Fruit fly (Drosophila melanogaster) whole organism, embryonic: Measurements from ENCODE around the gene CG42525.

ENCODE experiments used
- Ada2b ChIP-seq: fragments of 200-800 bp; sonication (Bioruptor generic); IDR thresholded peaks from 2 replicates; pipeline ENCODE4 v1.3.6; 2022; ENCODE audit warnings: missing biosample characterization, missing genetic modification characterization
- Asciz ChIP-seq: fragments of 200-800 bp; sonication (Bioruptor generic); optimal IDR thresholded peaks from 2 replicates; lab custom pipeline; 2017; ENCODE audit warnings: missing biosample characterization, mild to moderate bottlenecking, missing genetic modification characterization, missing genetic modification reagents
- Blimp-1 ChIP-seq: fragments of 200-800 bp; sonication (Bioruptor generic); optimal IDR thresholded peaks from 3 replicates; lab custom pipeline; 2018; ENCODE audit warnings: missing biosample characterization, missing genetic modification characterization, mild to moderate bottlenecking, moderate library complexity, missing genetic modification reagents
- CG11398 ChIP-seq: fragments of 200-800 bp; sonication (Bioruptor generic); optimal IDR thresholded peaks from 2 replicates; lab custom pipeline; 2016; ENCODE audit warnings: missing biosample characterization, missing genetic modification characterization
- CG12219 ChIP-seq: fragments of 200-800 bp; sonication (Bioruptor generic); optimal IDR thresholded peaks from 3 replicates; lab custom pipeline; 2018; ENCODE audit warnings: missing biosample characterization, mild to moderate bottlenecking, missing genetic modification characterization
- CG14014 ChIP-seq: fragments of 200-800 bp; sonication (Bioruptor generic); IDR thresholded peaks from 2 replicates; pipeline ENCODE4 v1.3.6; 2022; ENCODE audit warnings: missing biosample characterization, missing genetic modification characterization
- CG17186 ChIP-seq: fragments of 200-800 bp; sonication (Bioruptor generic); optimal IDR thresholded peaks from 3 replicates; lab custom pipeline; 2017; ENCODE audit warnings: missing biosample characterization, missing genetic modification reagents, missing genetic modification characterization
- CG18619 ChIP-seq: fragments of 200-800 bp; sonication (Bioruptor generic); optimal IDR thresholded peaks from 3 replicates; lab custom pipeline; 2017; ENCODE audit warnings: missing biosample characterization, mild to moderate bottlenecking, missing genetic modification characterization
- CG2199 ChIP-seq: fragments of 200-800 bp; sonication (Bioruptor generic); IDR thresholded peaks from 3 replicates; pipeline ENCODE4 v1.3.6; 2022; ENCODE audit warnings: missing biosample characterization, missing genetic modification characterization
- CG3163 ChIP-seq: fragments of 200-800 bp; sonication (Bioruptor generic); optimal IDR thresholded peaks from 3 replicates; lab custom pipeline; 2016; ENCODE audit warnings: missing biosample characterization, missing genetic modification characterization
- CG3726 ChIP-seq: fragments of 200-800 bp; sonication (Bioruptor generic); IDR thresholded peaks from 3 replicates; pipeline ENCODE4, ENCODE4 v1.3.6; 2022; ENCODE audit warnings: missing biosample characterization, missing genetic modification characterization
- CG6813 ChIP-seq: fragments of 200-800 bp; sonication (Bioruptor generic); optimal IDR thresholded peaks from 2 replicates; lab custom pipeline; 2017; ENCODE audit warnings: missing biosample characterization, missing genetic modification characterization, mild to moderate bottlenecking, moderate library complexity, missing genetic modification reagents
- CG8765 ChIP-seq: fragments of 200-800 bp; sonication (Bioruptor generic); IDR thresholded peaks from 2 replicates; pipeline ENCODE4 v1.3.6; 2022; ENCODE audit warnings: missing biosample characterization, missing genetic modification characterization
- CG9727 ChIP-seq: fragments of 200-800 bp; sonication (Bioruptor generic); optimal IDR thresholded peaks from 3 replicates; lab custom pipeline; 2017; ENCODE audit warnings: missing biosample characterization, mild to moderate bottlenecking, missing genetic modification characterization
- Dad ChIP-seq: fragments of 200-800 bp; sonication (Bioruptor generic); optimal IDR thresholded peaks from 3 replicates; lab custom pipeline; 2016; ENCODE audit warnings: missing biosample characterization, missing genetic modification characterization
- Dip2 ChIP-seq: fragments of 200-800 bp; sonication (Bioruptor generic); IDR thresholded peaks from 2 replicates; pipeline ENCODE4 v1.3.6; 2022; ENCODE audit warnings: missing biosample characterization, missing genetic modification characterization
- Dp ChIP-seq: fragments of 200-800 bp; sonication (Bioruptor generic); optimal IDR thresholded peaks from 2 replicates; lab custom pipeline; 2018; ENCODE audit warnings: missing biosample characterization, mild to moderate bottlenecking, missing genetic modification characterization, moderate library complexity
- H15 ChIP-seq: fragments of 200-800 bp; sonication (Bioruptor generic); IDR thresholded peaks from 3 replicates; pipeline ENCODE4 v1.3.6; 2022; ENCODE audit warnings: missing biosample characterization, missing genetic modification characterization
- HLH4C ChIP-seq: fragments of 200-800 bp; sonication (Bioruptor generic); IDR thresholded peaks from 3 replicates; pipeline ENCODE4 v1.3.6; 2022; ENCODE audit warnings: missing biosample characterization, missing genetic modification characterization; ENCODE audit not compliant: partially characterized antibody
- HLHmδ ChIP-seq: fragments of 200-800 bp; sonication (Bioruptor generic); optimal IDR thresholded peaks from 2 replicates; lab custom pipeline; 2018; ENCODE audit warnings: missing biosample characterization, mild to moderate bottlenecking, missing genetic modification characterization, moderate library complexity
- Hand ChIP-seq: fragments of 200-800 bp; sonication (Bioruptor generic); optimal IDR thresholded peaks from 2 replicates; lab custom pipeline; 2017; ENCODE audit warnings: mild to moderate bottlenecking, missing biosample characterization, missing genetic modification reagents, missing genetic modification characterization
- MBD-R2 ChIP-seq: fragments of 200-800 bp; sonication (Bioruptor generic); IDR thresholded peaks from 2 replicates; pipeline ENCODE4 v1.3.6; 2022; ENCODE audit warnings: missing biosample characterization, missing genetic modification characterization
- MTF-1 ChIP-seq: fragments of 200-800 bp; sonication (Bioruptor generic); optimal IDR thresholded peaks from 2 replicates; lab custom pipeline; 2018; ENCODE audit warnings: missing biosample characterization, mild to moderate bottlenecking, missing genetic modification characterization, borderline replicate concordance
- Nf-YB ChIP-seq: fragments of 200-800 bp; sonication (Bioruptor generic); optimal IDR thresholded peaks from 3 replicates; lab custom pipeline; 2019; ENCODE audit warnings: missing biosample characterization, mild to moderate bottlenecking, missing genetic modification characterization, moderate library complexity
- PHDP ChIP-seq: fragments of 200-800 bp; sonication (Bioruptor generic); optimal IDR thresholded peaks from 3 replicates; lab custom pipeline; 2018; ENCODE audit warnings: missing biosample characterization, mild to moderate bottlenecking, missing genetic modification characterization, moderate library complexity
- Side ChIP-seq: fragments of 200-800 bp; sonication (Bioruptor generic); optimal IDR thresholded peaks from 2 replicates; lab custom pipeline; 2016; ENCODE audit warnings: missing biosample characterization, missing genetic modification characterization
- Sin3A ChIP-seq: fragments of >200 bp; optimal IDR thresholded peaks from 2 replicates; lab custom pipeline; 2018
- Six4 ChIP-seq: fragments of 200-800 bp; sonication (Bioruptor generic); optimal IDR thresholded peaks from 2 replicates; lab custom pipeline; 2016; ENCODE audit warnings: missing biosample characterization, missing genetic modification characterization
- Sry-β ChIP-seq: fragments of 200-800 bp; sonication (Bioruptor generic); optimal IDR thresholded peaks from 2 replicates; lab custom pipeline; 2018; ENCODE audit warnings: missing biosample characterization, mild to moderate bottlenecking, missing genetic modification characterization, moderate library complexity
- Stat92E ChIP-seq, 3 experiments: fragments of >200 bp in 2 of 3; fragments of 200-800 bp in 1 of 3; sonication (Bioruptor generic) in 1 of 3; optimal IDR thresholded peaks; 2 replicates each; lab custom pipeline; 2017 to 2019; ENCODE audit warnings: missing biosample characterization in 3 of 3, missing genetic modification characterization in 3 of 3, mild to moderate bottlenecking in 1 of 3, moderate library complexity in 1 of 3
- Taf1 ChIP-seq: fragments of 200-800 bp; sonication (Bioruptor generic); IDR thresholded peaks from 2 replicates; pipeline ENCODE4 v1.3.6; 2022; ENCODE audit warnings: missing biosample characterization, missing genetic modification characterization
- Trl ChIP-seq, 3 experiments: fragments of >200 bp in 2 of 3; fragments of 200-800 bp in 1 of 3; sonication (Bioruptor generic) in 1 of 3; optimal IDR thresholded peaks; 2 replicates in 1 of 3; 3 replicates in 2 of 3; lab custom pipeline; 2016 to 2017; ENCODE audit warnings: missing biosample characterization in 1 of 3, missing genetic modification characterization in 1 of 3
- Xrp1 ChIP-seq: fragments of 200-800 bp; sonication (Bioruptor generic); IDR thresholded peaks from 2 replicates; pipeline ENCODE4 v1.3.6; 2022; ENCODE audit warnings: missing biosample characterization, missing genetic modification characterization
- ara ChIP-seq: fragments of 200-800 bp; sonication (Bioruptor generic); IDR thresholded peaks from 2 replicates; pipeline ENCODE4 v1.3.6; 2022; ENCODE audit warnings: missing biosample characterization, missing genetic modification characterization
- bab2 ChIP-seq: fragments of 200-800 bp; sonication (Bioruptor generic); optimal IDR thresholded peaks from 2 replicates; lab custom pipeline; 2016; ENCODE audit warnings: missing biosample characterization, missing genetic modification characterization
- caup ChIP-seq: fragments of 200-800 bp; sonication (Bioruptor generic); optimal IDR thresholded peaks from 3 replicates; lab custom pipeline; 2017; ENCODE audit warnings: missing biosample characterization, mild to moderate bottlenecking, missing genetic modification characterization, moderate library complexity; ENCODE audit not compliant: severe bottlenecking
- esg ChIP-seq: fragments of 200-800 bp; sonication (Bioruptor generic); conservative IDR thresholded peaks from 2 replicates; pipeline ENCODE4 v1.3.6; 2022; ENCODE audit warnings: missing biosample characterization, missing genetic modification characterization
- ftz-f1 ChIP-seq: fragments of 200-800 bp; sonication (Bioruptor generic); optimal IDR thresholded peaks from 2 replicates; lab custom pipeline; 2016; ENCODE audit warnings: missing biosample characterization, missing genetic modification characterization
- gsb-n ChIP-seq: fragments of 200-800 bp; sonication (Bioruptor generic); optimal IDR thresholded peaks from 3 replicates; lab custom pipeline; 2018; ENCODE audit warnings: missing biosample characterization, mild to moderate bottlenecking, missing genetic modification characterization
- insv ChIP-seq, 2 experiments: fragments of 200-800 bp; sonication (Bioruptor generic); optimal IDR thresholded peaks; 3 replicates each; lab custom pipeline; 2016 to 2018; ENCODE audit warnings: missing biosample characterization in 2 of 2, missing genetic modification characterization in 2 of 2
- kah ChIP-seq: fragments of 200-800 bp; sonication (Bioruptor generic); optimal IDR thresholded peaks from 2 replicates; lab custom pipeline; 2018; ENCODE audit warnings: missing biosample characterization, mild to moderate bottlenecking, missing genetic modification characterization
- klu ChIP-seq: fragments of 200-800 bp; sonication (Bioruptor generic); IDR thresholded peaks from 2 replicates; pipeline ENCODE4 v1.3.6; 2022; ENCODE audit warnings: missing biosample characterization, missing genetic modification characterization
- mirr ChIP-seq: fragments of 200-800 bp; sonication (Bioruptor generic); optimal IDR thresholded peaks from 3 replicates; lab custom pipeline; 2018; ENCODE audit warnings: missing biosample characterization, mild to moderate bottlenecking, missing genetic modification characterization
- nom ChIP-seq: fragments of 200-800 bp; sonication (Bioruptor generic); optimal IDR thresholded peaks from 2 replicates; lab custom pipeline; 2017; ENCODE audit warnings: missing biosample characterization, missing genetic modification characterization, mild to moderate bottlenecking, moderate library complexity, missing genetic modification reagents
- org-1 ChIP-seq: fragments of 200-800 bp; sonication (Bioruptor generic); optimal IDR thresholded peaks from 2 replicates; lab custom pipeline; 2017; ENCODE audit warnings: missing biosample characterization, missing genetic modification characterization
- pnt ChIP-seq: fragments of 200-800 bp; sonication (Bioruptor generic); optimal IDR thresholded peaks from 3 replicates; lab custom pipeline; 2016; ENCODE audit warnings: missing biosample characterization, missing genetic modification characterization
- repo ChIP-seq: fragments of 200-800 bp; sonication (Bioruptor generic); optimal IDR thresholded peaks from 2 replicates; lab custom pipeline; 2016; ENCODE audit warnings: missing biosample characterization, missing genetic modification characterization
- rib ChIP-seq: fragments of 200-800 bp; sonication (Bioruptor generic); IDR thresholded peaks from 2 replicates; pipeline ENCODE4 v1.3.6; 2022; ENCODE audit warnings: missing biosample characterization, missing genetic modification characterization
- sob ChIP-seq: fragments of 200-800 bp; sonication (Bioruptor generic); IDR thresholded peaks from 2 replicates; pipeline ENCODE4 v1.3.6; 2022; ENCODE audit warnings: missing biosample characterization, missing genetic modification characterization
- toy ChIP-seq: fragments of 200-800 bp; sonication (Bioruptor generic); IDR thresholded peaks from 2 replicates; pipeline ENCODE4 v1.3.6; 2022; ENCODE audit warnings: missing biosample characterization, missing genetic modification characterization
- vvl ChIP-seq: fragments of 200-800 bp; sonication (Bioruptor generic); IDR thresholded peaks from 2 replicates; pipeline ENCODE4 v1.3.6; 2022; ENCODE audit warnings: missing biosample characterization, missing genetic modification characterization

Gene CG42525

dm6 chr3L:3218859-3219258, 29.3 kb upstream of the CG42525 start, which contains the start of the genes hob and nSMase (continued):
- no peak for TF ChIP-seq Ada2b
- TF ChIP-seq nom (GFP tag; lab: Kevin White, UChicago): no peak
- TF ChIP-seq toy (GFP tag; lab: Robert Waterston, UW): no peak
- TF ChIP-seq Hand: no peak
- TF ChIP-seq bab2 (GFP tag; lab: Kevin White, UChicago): no peak
- TF ChIP-seq H15 (GFP tag; lab: Robert Waterston, UW): no peak
- no peak for TF ChIP-seq esg
- no peak for TF ChIP-seq CG11398 (GFP tag; lab: Kevin White, UChicago)
- peak; percentile 54 for TF ChIP-seq Sin3A (lab: Kevin White, UChicago)
- no peak for TF ChIP-seq CG2199 (GFP tag; lab: Robert Waterston, UW)
- no peak for TF ChIP-seq Side
- no peak for TF ChIP-seq Nf-YB (GFP tag; lab: Kevin White, UChicago)
- TF ChIP-seq Xrp1 (GFP tag; lab: Robert Waterston, UW): no peak
- peak in 1 of 3 experiments; percentile 40 for TF ChIP-seq Stat92E (GFP tag; optimal IDR thresholded peaks at IDR 0.05; lab: Kevin White, UChicago)
- peak; percentile 69 for TF ChIP-seq MBD-R2 (GFP tag; lab: Robert Waterston, UW)
- no peak for TF ChIP-seq gsb-n (tag; lab: Kevin White, UChicago)
- no peak for TF ChIP-seq CG3163 (GFP tag; lab: Kevin White, UChicago)
- no peak for TF ChIP-seq Dad (GFP tag; lab: Kevin White, UChicago)

- TF ChIP-seq Dp (GFP tag; lab: Kevin White, UChicago) (no peak), klu (no peak), Six4 (GFP tag; lab: Kevin White, UChicago) (no peak), HLHmδ (GFP tag; lab: Kevin White, UChicago) (peak; percentile 30), Trl (optimal IDR thresholded peaks at IDR 0.05; lab: Kevin White, UChicago) (no peak), Trl (GFP tag; optimal IDR thresholded peaks at IDR 0.05; lab: Kevin White, UChicago) (peak; percentile 0), mirr (GFP tag; lab: Kevin White, UChicago) (peak; percentile 66), Taf1 (GFP tag; lab: Robert Waterston, UW) (no peak), CG8765 (GFP tag; lab: Robert Waterston, UW) (no peak), CG18619 (peak; percentile 3), MTF-1 (GFP tag; lab: Kevin White, UChicago) (peak; percentile 0), CG6813 (peak; percentile 18), kah (GFP tag; lab: Kevin White, UChicago) (peak; percentile 71), CG17186 (GFP tag; lab: Kevin White, UChicago) (no peak), caup (GFP tag; lab: Kevin White, UChicago) (peak; percentile 11), Sry-β (no peak), repo (no peak), sob (no peak), org-1 (GFP tag; lab: Kevin White, UChicago) (no peak)
Observed at dm6 chr3L:3208895-3209294, 19.3 kb upstream of the CG42525 start, which contains the start of the genes CG32269 and CG32270. CG32269 (minus strand) TSS chr3L:3208985. CG32270 (minus strand) TSS chr3L:3208985.

dm6 chr3L:3206263-3206662, 16.7 kb upstream of the CG42525 start, which contains the start of gene CG33160:
CG33160 (minus strand) TSS chr3L:3206363.
- TF ChIP-seq Blimp-1 (no peak), HLH4C (GFP tag; lab: Robert Waterston, UW) (no peak), ara (GFP tag; lab: Robert Waterston, UW) (no peak), vvl (GFP tag; lab: Robert Waterston, UW) (no peak), CG12219 (GFP tag; lab: Kevin White, UChicago) (no peak), rib (no peak), CG9727 (no peak), ftz-f1 (GFP tag; lab: Kevin White, UChicago) (no peak), insv (GFP tag; optimal IDR thresholded peaks at IDR 0.05; lab: Kevin White, UChicago) (no peak), CG3726 (GFP tag; lab: Robert Waterston, UW) (no peak), Asciz (no peak), PHDP (no peak), Dip2 (GFP tag; lab: Robert Waterston, UW) (no peak), pnt (no peak), CG14014 (GFP tag; lab: Robert Waterston, UW) (no peak)
